Worm (Caenorhabditis elegans) whole organism, L1 larva: ENCODE data around the gene ttr-51.
A peak's percentile ranks its signal among the peaks of the same experiment; 100 is the strongest.

Source experiments
- C34B4.2 ChIP-seq: sonication (generic microtip); optimal IDR thresholded peaks from 2 replicates; lab custom pipeline; 2017; ENCODE audit warnings: mild to moderate bottlenecking, missing genetic modification characterization, missing compliant biosample characterization
- aha-1 ChIP-seq: fragments of 150-350 bp; optimal IDR thresholded peaks from 2 replicates; lab custom pipeline; 2014; ENCODE audit warnings: missing biosample characterization, missing genetic modification characterization
- aly-2 ChIP-seq: fragments of 150-350 bp; optimal IDR thresholded peaks from 2 replicates; lab custom pipeline; 2014; ENCODE audit warnings: missing biosample characterization, missing genetic modification characterization
- ceh-63 ChIP-seq: fragments of 200-800 bp; sonication (Bioruptor generic); optimal IDR thresholded peaks from 2 replicates; lab custom pipeline; 2018; ENCODE audit warnings: mild to moderate bottlenecking, missing genetic modification characterization, missing compliant biosample characterization
- efl-1 ChIP-seq, 4 experiments: fragments of 150-350 bp; optimal IDR thresholded peaks in 3 of 4; peaks in 1 of 4; 1 replicate in 1 of 4; 2 replicates in 3 of 4; lab custom pipeline; 2014; ENCODE audit warnings: missing biosample characterization in 2 of 4, missing genetic modification characterization in 2 of 4, missing genetic modification reagents in 2 of 4
- egl-27 ChIP-seq, 2 experiments: fragments of 150-350 bp in 1 of 2; sonication (generic microtip); optimal IDR thresholded peaks; 3 replicates each; lab custom pipeline; 2017 to 2018; ENCODE audit warnings: missing biosample characterization in 2 of 2, missing genetic modification characterization in 2 of 2, missing genetic modification reagents in 2 of 2
- lin-15B ChIP-seq: fragments of 150-350 bp; sonication (generic microtip); optimal IDR thresholded peaks from 3 replicates; lab custom pipeline; 2014; ENCODE audit warnings: missing biosample characterization, missing genetic modification characterization
- mep-1 ChIP-seq: fragments of 150-350 bp; optimal IDR thresholded peaks from 2 replicates; lab custom pipeline; 2014; ENCODE audit warnings: missing biosample characterization, missing genetic modification characterization
- nhr-237 ChIP-seq: fragments of 150-350 bp; optimal IDR thresholded peaks from 2 replicates; lab custom pipeline; 2014; ENCODE audit warnings: missing biosample characterization, missing genetic modification characterization
- nhr-90 ChIP-seq: sonication (generic microtip); optimal IDR thresholded peaks from 2 replicates; lab custom pipeline; 2016; ENCODE audit warnings: mild to moderate bottlenecking, missing genetic modification characterization, missing compliant biosample characterization; ENCODE audit not compliant: poor library complexity
- pag-3 ChIP-seq: sonication (generic microtip); optimal IDR thresholded peaks from 2 replicates; lab custom pipeline; 2017; ENCODE audit warnings: missing genetic modification characterization, mild to moderate bottlenecking, missing compliant biosample characterization, antibody characterized with exemption, borderline replicate concordance; ENCODE audit not compliant: insufficient read depth
- tbx-2 ChIP-seq: sonication (generic microtip); optimal IDR thresholded peaks from 2 replicates; lab custom pipeline; 2016; ENCODE audit warnings: missing genetic modification characterization, missing compliant biosample characterization
- unc-30 ChIP-seq: sonication (generic microtip); optimal IDR thresholded peaks from 2 replicates; lab custom pipeline; 2017; ENCODE audit warnings: missing biosample characterization, missing genetic modification characterization
- ztf-11 ChIP-seq, 2 experiments: sonication (generic microtip); optimal IDR thresholded peaks; 2 replicates each; lab custom pipeline; 2016 to 2017; ENCODE audit warnings: missing genetic modification characterization in 2 of 2, missing biosample characterization in 1 of 2, missing compliant biosample characterization in 1 of 2

DNA sequence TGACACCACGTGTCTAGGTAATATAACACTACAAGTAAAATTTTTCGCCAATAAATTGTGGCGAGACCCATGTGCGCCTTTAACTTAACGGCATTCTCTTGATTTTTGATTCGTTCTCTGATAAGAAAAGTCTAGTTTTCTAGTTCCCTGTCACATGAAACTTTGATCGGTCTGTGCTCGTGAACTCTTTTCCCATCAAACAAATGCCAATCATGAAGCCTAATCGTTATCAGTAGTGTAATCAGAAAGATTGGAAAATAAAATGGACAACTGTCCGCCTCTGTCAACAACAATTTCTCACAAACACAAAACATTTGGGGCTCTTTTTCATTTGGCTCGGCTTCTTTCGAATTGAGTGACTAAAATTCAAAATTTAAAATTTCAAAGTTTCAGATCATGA is 1.7 kb upstream of the ttr-51 start, which contains the start of gene ttr-45:
- TF ChIP-seq C34B4.2 (tag; lab: Kevin White, UChicago), result no peak
- TF ChIP-seq efl-1 (optimal IDR thresholded peaks at IDR 0.05; lab: Kevin White, UChicago), result no peak
- TF ChIP-seq efl-1 (GFP tag; optimal IDR thresholded peaks at IDR 0.05 in 1 of 2; lab: Kevin White, UChicago), result no peak
- no peak for TF ChIP-seq mep-1
- TF ChIP-seq aha-1 (tag; lab: Kevin White, UChicago), result no peak
- TF ChIP-seq egl-27 (tag; optimal IDR thresholded peaks at IDR 0.05; lab: Kevin White, UChicago), result no peak
- no peak for TF ChIP-seq lin-15B
- TF ChIP-seq ceh-63 (GFP tag; lab: Kevin White, UChicago), result no peak
- no peak for TF ChIP-seq tbx-2 (tag; lab: Kevin White, UChicago)
- TF ChIP-seq nhr-237 (tag; lab: Kevin White, UChicago), result no peak
- no peak for TF ChIP-seq nhr-90
- no peak for TF ChIP-seq aly-2 (tag; lab: Kevin White, UChicago)
- TF ChIP-seq unc-30 (tag; lab: Kevin White, UChicago), result no peak
- no peak for TF ChIP-seq ztf-11 (tag; optimal IDR thresholded peaks at IDR 0.05; lab: Kevin White, UChicago)
- peak; percentile 82 for TF ChIP-seq pag-3
